Worm (Caenorhabditis elegans): ENCODE data around the gene prdx-2.
A peak's percentile ranks its signal among the peaks of the same experiment; 100 is the strongest.

prdx-2 gene

ce11 chrII:5335370-5336034, 42.5 kb upstream of the prdx-2 start:
- TF ChIP-seq madf-2 (tag; optimal IDR thresholded peaks at IDR 0.05): no peak

- TF ChIP-seq F13H6.1 (tag; optimal IDR thresholded peaks at IDR 0.05): peak; percentile 16
- no peak for TF ChIP-seq elt-4 (tag; optimal IDR thresholded peaks at IDR 0.05)
- peak; percentile 9 for TF ChIP-seq C08G9.2 (tag; optimal IDR thresholded peaks at IDR 0.05)
- TF ChIP-seq nfya-1 (tag; optimal IDR thresholded peaks at IDR 0.05): peak; percentile 66
- TF ChIP-seq unc-3 (GFP tag; conservative IDR thresholded peaks at IDR 0.05): no peak
- no peak for TF ChIP-seq unc-3 (tag; optimal IDR thresholded peaks at IDR 0.05)
- TF ChIP-seq ref-2 (tag; optimal IDR thresholded peaks at IDR 0.05): peak; percentile 11
- TF ChIP-seq ceh-31 (tag; optimal IDR thresholded peaks at IDR 0.05): peak; percentile 76
- peak; percentile 74 for TF ChIP-seq ceh-48 (tag; optimal IDR thresholded peaks at IDR 0.05)
- peak; percentile 42 for TF ChIP-seq unc-55 (GFP tag; optimal IDR thresholded peaks at IDR 0.05)
- TF ChIP-seq unc-42 (tag; optimal IDR thresholded peaks at IDR 0.05): peak; percentile 58
- peak; percentile 11 for TF ChIP-seq sdc-2 (tag; optimal IDR thresholded peaks at IDR 0.05)
- no peak for TF ChIP-seq unc-86 (tag; optimal IDR thresholded peaks at IDR 0.05)
- TF ChIP-seq ceh-14 (tag; optimal IDR thresholded peaks at IDR 0.05): peak; percentile 24
- peak; percentile 40 for TF ChIP-seq tbx-2 (tag; optimal IDR thresholded peaks at IDR 0.05)
- peak; percentile 57 for TF ChIP-seq hlh-6 (tag; optimal IDR thresholded peaks at IDR 0.05)
Observed at ce11 chrII:5336035-5336376, 42.0 kb upstream of the prdx-2 start.

ce11 chrII:5336660-5337494, 41.1 kb upstream of the prdx-2 start:
- TF ChIP-seq madf-2 (tag; optimal IDR thresholded peaks at IDR 0.05) (no peak), ceh-34 (tag; optimal IDR thresholded peaks at IDR 0.05) (peak; percentile 33), ama-1 (optimal IDR thresholded peaks at IDR 0.05) (peak; percentile 15), ceh-6 (GFP tag; optimal IDR thresholded peaks at IDR 0.05) (no peak), pqm-1 (tag; optimal IDR thresholded peaks at IDR 0.05) (peak; percentile 30), ceh-18 (tag; optimal IDR thresholded peaks at IDR 0.05) (peak; percentile 71), nfya-1 (tag; optimal IDR thresholded peaks at IDR 0.05) (peak; percentile 54), elt-2 (tag; optimal IDR thresholded peaks at IDR 0.05) (peak; percentile 64), rnt-1 (tag; optimal IDR thresholded peaks at IDR 0.05) (no peak), ceh-31 (tag; optimal IDR thresholded peaks at IDR 0.05) (peak; percentile 62), F13H6.1 (tag; optimal IDR thresholded peaks at IDR 0.05) (peak; percentile 28), unc-55 (GFP tag; optimal IDR thresholded peaks at IDR 0.05) (peak; percentile 35), eyg-1 (tag; optimal IDR thresholded peaks at IDR 0.05) (no peak), unc-42 (tag; optimal IDR thresholded peaks at IDR 0.05) (peak; percentile 52), tbx-2 (tag; optimal IDR thresholded peaks at IDR 0.05) (peak; percentile 56)

ce11 chrII:5337495-5337840, 40.5 kb upstream of the prdx-2 start:
- TF ChIP-seq ceh-2 (tag; optimal IDR thresholded peaks at IDR 0.05) (no peak), Y22D7AL.16 (tag; optimal IDR thresholded peaks at IDR 0.05) (no peak), ceh-22 (tag; optimal IDR thresholded peaks at IDR 0.05) (no peak), pag-3 (tag; optimal IDR thresholded peaks at IDR 0.05; ENCODE audit: borderline replicate concordance) (no peak), madf-2 (tag; optimal IDR thresholded peaks at IDR 0.05) (no peak), eyg-1 (tag; optimal IDR thresholded peaks at IDR 0.05) (no peak), pat-9 (tag; optimal IDR thresholded peaks at IDR 0.05) (no peak), ceh-14 (tag; optimal IDR thresholded peaks at IDR 0.05) (no peak), pros-1 (tag; optimal IDR thresholded peaks at IDR 0.05) (no peak), nhr-11 (tag; optimal IDR thresholded peaks at IDR 0.05) (no peak), hlh-8 (tag; optimal IDR thresholded peaks at IDR 0.05) (no peak), odd-2 (tag; optimal IDR thresholded peaks at IDR 0.05) (no peak)

All from whole organism, late embryonic.